Worm (Caenorhabditis elegans) whole organism, L2 larva: Measurements from ENCODE around the gene ZK6.8.

Source experiments
- aly-2 ChIP-seq: fragments of 150-350 bp; optimal IDR thresholded peaks from 2 replicates; lab custom pipeline; 2014; ENCODE audit warnings: missing biosample characterization, missing genetic modification characterization
- ama-1 ChIP-seq: fragments of 150-350 bp; optimal IDR thresholded peaks from 2 replicates; lab custom pipeline; 2018; ENCODE audit warnings: inconsistent platforms
- blmp-1 ChIP-seq: sonication (generic microtip); optimal IDR thresholded peaks from 2 replicates; lab custom pipeline; 2017; ENCODE audit warnings: missing genetic modification characterization, mild to moderate bottlenecking, missing compliant biosample characterization, antibody characterized with exemption, moderate library complexity; ENCODE audit not compliant: insufficient read depth
- ceh-82 ChIP-seq: fragments of 150-350 bp; optimal IDR thresholded peaks from 2 replicates; lab custom pipeline; 2014; ENCODE audit warnings: missing biosample characterization, missing genetic modification characterization
- fos-1 ChIP-seq: fragments of 150-350 bp; optimal IDR thresholded peaks from 2 replicates; lab custom pipeline; 2014; ENCODE audit warnings: missing biosample characterization, missing genetic modification characterization
- lin-13 ChIP-seq: fragments of 150-350 bp; optimal IDR thresholded peaks from 2 replicates; lab custom pipeline; 2014; ENCODE audit warnings: missing biosample characterization, missing genetic modification reagents, missing genetic modification characterization
- nhr-11 ChIP-seq: fragments of 150-350 bp; optimal IDR thresholded peaks from 2 replicates; lab custom pipeline; 2014; ENCODE audit warnings: missing biosample characterization, missing genetic modification characterization
- nhr-77 ChIP-seq: fragments of 150-350 bp; optimal IDR thresholded peaks from 2 replicates; lab custom pipeline; 2014; ENCODE audit warnings: missing biosample characterization, missing genetic modification characterization
- sem-4 ChIP-seq: fragments of 150-350 bp; optimal IDR thresholded peaks from 2 replicates; lab custom pipeline; 2014; ENCODE audit warnings: missing biosample characterization, missing genetic modification reagents, missing genetic modification characterization
- sma-3 ChIP-seq: sonication (generic microtip); optimal IDR thresholded peaks from 2 replicates; lab custom pipeline; 2016; ENCODE audit warnings: missing genetic modification reagents, missing genetic modification characterization, missing compliant biosample characterization
- snpc-4 ChIP-seq: fragments of 150-350 bp; optimal IDR thresholded peaks from 2 replicates; lab custom pipeline; 2014; ENCODE audit warnings: missing biosample characterization, missing genetic modification characterization
- ztf-1 ChIP-seq: fragments of 200-800 bp; sonication (Bioruptor generic); conservative IDR thresholded peaks from 2 replicates; pipeline ENCODE4 v1.3.6; 2022; ENCODE audit warnings: missing genetic modification characterization, missing compliant biosample characterization

DNA sequence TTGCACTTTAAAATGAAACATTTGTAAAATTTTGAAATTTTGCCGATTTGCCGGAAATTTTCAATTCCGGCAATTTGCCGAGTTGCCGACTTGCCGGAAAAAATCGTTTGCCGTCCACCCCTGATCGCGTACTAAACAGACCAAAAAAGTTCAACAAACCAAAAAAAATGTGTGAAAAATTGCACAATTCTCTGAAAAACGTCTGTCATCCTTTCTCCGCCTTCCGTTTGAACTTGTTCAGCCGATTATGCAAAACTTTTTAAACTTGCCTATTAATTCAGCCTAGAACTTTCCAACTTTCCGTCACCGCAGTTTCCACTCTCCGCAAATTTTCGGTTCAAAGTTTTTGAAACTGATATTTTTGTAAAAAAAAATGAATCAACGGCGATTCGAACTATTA is 42.4 kb downstream of the ZK6.8 start, which contains the start of gene B0554.5:
- TF ChIP-seq nhr-11 (tag; lab: Kevin White, UChicago) (no peak), blmp-1 (no peak), fos-1 (tag; lab: Kevin White, UChicago) (no peak), nhr-77 (no peak), aly-2 (tag; lab: Kevin White, UChicago) (no peak), ztf-1 (GFP tag; lab: Robert Waterston, UW) (no peak), sem-4 (tag; lab: Kevin White, UChicago) (no peak), ama-1 (lab: Kevin White, UChicago) (no peak), sma-3 (no peak), snpc-4 (no peak), lin-13 (GFP tag; lab: Kevin White, UChicago) (no peak), ceh-82 (tag; lab: Kevin White, UChicago) (no peak)
